Worm (Caenorhabditis elegans) whole organism, mixed stage, embryonic: ENCODE measurements around the gene C46F2.1.

Experiments
- elt-3 ChIP-seq: fragments of 150-350 bp; optimal IDR thresholded peaks from 2 replicates; lab custom pipeline; 2014; ENCODE audit warnings: missing biosample characterization, missing genetic modification characterization
- lsy-2 ChIP-seq: fragments of 150-350 bp; optimal IDR thresholded peaks from 2 replicates; lab custom pipeline; 2014; ENCODE audit warnings: missing biosample characterization, missing genetic modification characterization

ce11 chrX:8116157-8116556 is 38.3 kb downstream of the C46F2.1 start, which contains the start of gene hlh-8:
- TF ChIP-seq elt-3 (tag; lab: Kevin White, UChicago) (no peak), lsy-2 (tag; lab: Kevin White, UChicago) (no peak)
